Fruit fly (Drosophila melanogaster): Measurements from ENCODE around the gene Fadd.

The Fadd gene

DNA sequence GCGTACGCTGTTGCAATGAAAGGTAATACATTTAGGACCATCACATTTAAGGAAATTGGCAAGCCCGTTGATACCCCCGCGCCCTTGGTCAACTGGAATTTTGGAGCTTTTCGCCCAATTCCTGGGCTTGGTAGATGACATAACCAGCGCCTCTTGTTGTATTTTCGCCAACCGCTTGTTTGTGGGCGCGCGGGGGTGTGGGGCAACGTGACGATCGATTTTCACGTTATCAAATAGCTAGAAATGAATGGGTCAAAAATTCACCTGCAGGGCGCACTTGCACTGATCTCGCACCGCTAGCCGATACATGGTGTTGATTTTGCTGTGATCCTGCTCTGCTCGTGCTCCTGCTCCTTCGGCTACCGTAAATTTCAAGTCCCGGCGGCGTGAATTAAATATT lies 11.6 kb upstream of the Fadd start:
- TF ChIP-seq seq (GFP tag; IDR thresholded peaks at IDR 0.05), result peak; percentile 32; the same call in 1 of the 2 replicates
- TF ChIP-seq E2f2 (GFP tag; IDR thresholded peaks at IDR 0.05), result peak; percentile 19; the same call in 1 of the 2 replicates
- TF ChIP-seq CG8290 (GFP tag; optimal IDR thresholded peaks at IDR 0.05), result no peak
- TF ChIP-seq CG8290 (tag; optimal IDR thresholded peaks at IDR 0.05), result peak in 1 of 2 experiments; percentile 7
- no peak for TF ChIP-seq trh (GFP tag; optimal IDR thresholded peaks at IDR 0.05)
- no peak for TF ChIP-seq CG10462 (GFP tag; optimal IDR thresholded peaks at IDR 0.05)
- no peak for TF ChIP-seq CG11695 (GFP tag; IDR thresholded peaks at IDR 0.05)
- TF ChIP-seq CG4617 (GFP tag; optimal IDR thresholded peaks at IDR 0.05; ENCODE audit: borderline replicate concordance), result peak; percentile 14
- TF ChIP-seq CG17568 (GFP tag; optimal IDR thresholded peaks at IDR 0.05), result no peak
- no peak for TF ChIP-seq prd (optimal IDR thresholded peaks at IDR 0.05)
- no peak for TF ChIP-seq prd (GFP tag; IDR thresholded peaks at IDR 0.05)
- TF ChIP-seq crol (GFP tag; IDR thresholded peaks at IDR 0.05), result peak; percentile 96
- no peak for TF ChIP-seq Hr3 (GFP tag; optimal IDR thresholded peaks at IDR 0.05)
- TF ChIP-seq zfh2 (GFP tag; optimal IDR thresholded peaks at IDR 0.05), result no peak
- TF ChIP-seq Pdp1 (GFP tag; optimal IDR thresholded peaks at IDR 0.05), result peak in 1 of 2 experiments; percentile 98
- peak; percentile 91 for TF ChIP-seq onecut (GFP tag; IDR thresholded peaks at IDR 0.05)
- TF ChIP-seq Hmx (GFP tag; optimal IDR thresholded peaks at IDR 0.05), result no peak
- TF ChIP-seq kni (GFP tag; optimal IDR thresholded peaks at IDR 0.05), result no peak
- TF ChIP-seq Fer1 (GFP tag; optimal IDR thresholded peaks at IDR 0.05), result no peak
- TF ChIP-seq Ada2b (GFP tag; IDR thresholded peaks at IDR 0.05), result no peak
- TF ChIP-seq ato (GFP tag; IDR thresholded peaks at IDR 0.05; ENCODE audit: partially characterized antibody), result 0 out of 2 replicates have a peak, but pooled peaks have one; percentile 11
- TF ChIP-seq Taf1 (GFP tag; IDR thresholded peaks at IDR 0.05), result no peak
- peak; percentile 66 for TF ChIP-seq MESR4 (GFP tag; optimal IDR thresholded peaks at IDR 0.05)
- no peak for TF ChIP-seq CG6791 (GFP tag; IDR thresholded peaks at IDR 0.05; ENCODE audit: partially characterized antibody)
- no peak for TF ChIP-seq Hr78 (GFP tag; optimal IDR thresholded peaks at IDR 0.05)
- no peak for TF ChIP-seq hbn (GFP tag; IDR thresholded peaks at IDR 0.05; ENCODE audit: partially characterized antibody)

- peak; percentile 43 for TF ChIP-seq CG2116 (GFP tag; optimal IDR thresholded peaks at IDR 0.05)
- TF ChIP-seq CG11696 (GFP tag; IDR thresholded peaks at IDR 0.05), result no peak
- TF ChIP-seq hth (optimal IDR thresholded peaks at IDR 0.05), result no peak
- TF ChIP-seq CG9817 (tag; optimal IDR thresholded peaks at IDR 0.05), result peak; percentile 52
- TF ChIP-seq E2f1 (GFP tag; IDR thresholded peaks at IDR 0.05), result no peak
- no peak for TF ChIP-seq CG15479 (GFP tag; optimal IDR thresholded peaks at IDR 0.05)
- no peak for TF ChIP-seq cato (GFP tag; optimal IDR thresholded peaks at IDR 0.05; ENCODE audit: borderline replicate concordance)
- no peak for TF ChIP-seq CG42726 (GFP tag; IDR thresholded peaks at IDR 0.05; ENCODE audit: partially characterized antibody)
- TF ChIP-seq NC2β (GFP tag; optimal IDR thresholded peaks at IDR 0.05), result peak; percentile 53
- peak; percentile 40 for TF ChIP-seq CG10543 (GFP tag; optimal IDR thresholded peaks at IDR 0.05)
- TF ChIP-seq CG8478 (optimal IDR thresholded peaks at IDR 0.05), result no peak
- TF ChIP-seq fd64A (GFP tag; optimal IDR thresholded peaks at IDR 0.05), result no peak
- TF ChIP-seq prd (optimal IDR thresholded peaks at IDR 0.05), result no peak
- TF ChIP-seq prd (GFP tag; IDR thresholded peaks at IDR 0.05), result no peak
- no peak for TF ChIP-seq CG32532 (GFP tag; IDR thresholded peaks at IDR 0.05)
- peak; percentile 84 for TF ChIP-seq yki (optimal IDR thresholded peaks at IDR 0.05)
- TF ChIP-seq unc-4 (GFP tag; IDR thresholded peaks at IDR 0.05; ENCODE audit: partially characterized antibody), result peak; percentile 62
- TF ChIP-seq Opbp (GFP tag; IDR thresholded peaks at IDR 0.05; ENCODE audit: partially characterized antibody), result peak; percentile 26; the same call in 2 of the 3 replicates
- TF ChIP-seq ab (GFP tag; optimal IDR thresholded peaks at IDR 0.05), result no peak
- TF ChIP-seq ap (GFP tag; IDR thresholded peaks at IDR 0.05), result no peak
- peak; percentile 46 for TF ChIP-seq inv (GFP tag; IDR thresholded peaks at IDR 0.05; ENCODE audit: partially characterized antibody)
- no peak for TF ChIP-seq ERR (GFP tag; optimal IDR thresholded peaks at IDR 0.05)
- peak; percentile 34; the same call in 1 of the 3 replicates for TF ChIP-seq sr (GFP tag; IDR thresholded peaks at IDR 0.05)
- TF ChIP-seq sc (optimal IDR thresholded peaks at IDR 0.05), result no peak
- no peak for TF ChIP-seq sc (GFP tag; optimal IDR thresholded peaks at IDR 0.05)
- peak; percentile 38 for TF ChIP-seq CG1603 (tag; optimal IDR thresholded peaks at IDR 0.05)
- no peak for TF ChIP-seq her (GFP tag; optimal IDR thresholded peaks at IDR 0.05)
- no peak for TF ChIP-seq CG31224 (GFP tag; IDR thresholded peaks at IDR 0.05)
These were observed 11.1 kb upstream of the Fadd start, which contains the start of the genes Mitofilin and mRpL35 for dm6 chr3R:22023041-22023626. Gene Mitofilin (minus strand): TSS chr3R:22023335. Gene mRpL35 (plus strand): TSS chr3R:22023527.

Measured in whole organism, embryonic.